Worm (Caenorhabditis elegans) whole organism, early embryonic: Measurements from ENCODE around the gene R05G6.3.

ENCODE experiments used
- B0310.2 ChIP-seq: sonication (generic microtip); optimal IDR thresholded peaks from 2 replicates; lab custom pipeline; 2016; ENCODE audit warnings: mild to moderate bottlenecking, missing genetic modification characterization, missing compliant biosample characterization
- F13C5.2 ChIP-seq: sonication (generic microtip); optimal IDR thresholded peaks from 2 replicates; lab custom pipeline; 2017; ENCODE audit warnings: mild to moderate bottlenecking, missing genetic modification characterization, inconsistent platforms, missing compliant biosample characterization
- aly-1 ChIP-seq: sonication (generic microtip); optimal IDR thresholded peaks from 2 replicates; lab custom pipeline; 2016; ENCODE audit warnings: missing genetic modification characterization, missing compliant biosample characterization
- ama-1 ChIP-seq: fragments of 150-350 bp; optimal IDR thresholded peaks from 2 replicates; lab custom pipeline; 2014
- ceh-13 ChIP-seq: fragments of 200-800 bp; sonication (Bioruptor generic); optimal IDR thresholded peaks from 2 replicates; lab custom pipeline; 2018; ENCODE audit warnings: mild to moderate bottlenecking, missing genetic modification characterization, missing compliant biosample characterization
- ceh-36 ChIP-seq: sonication (generic microtip); optimal IDR thresholded peaks from 2 replicates; lab custom pipeline; 2016; ENCODE audit warnings: missing genetic modification characterization, inconsistent platforms, missing compliant biosample characterization
- ets-7 ChIP-seq: sonication (generic microtip); optimal IDR thresholded peaks from 2 replicates; lab custom pipeline; 2016; ENCODE audit warnings: missing genotype, missing genetic modification characterization, missing compliant biosample characterization
- flt-1 ChIP-seq: fragments of 200-800 bp; sonication (Bioruptor generic); IDR thresholded peaks from 2 replicates; pipeline ENCODE4 v1.3.6; 2022; ENCODE audit warnings: missing genetic modification characterization, missing compliant biosample characterization
- hmbx-1 ChIP-seq: sonication (generic microtip); optimal IDR thresholded peaks from 2 replicates; lab custom pipeline; 2016; ENCODE audit warnings: mild to moderate bottlenecking, missing genetic modification characterization, missing compliant biosample characterization
- hmg-4 ChIP-seq: fragments of 200-800 bp; sonication (Bioruptor generic); optimal IDR thresholded peaks from 2 replicates; lab custom pipeline; 2018; ENCODE audit warnings: mild to moderate bottlenecking, missing genetic modification characterization, missing compliant biosample characterization
- hnd-1 ChIP-seq: sonication (generic microtip); optimal IDR thresholded peaks from 2 replicates; lab custom pipeline; 2016; ENCODE audit warnings: missing genetic modification characterization, missing compliant biosample characterization
- pes-1 ChIP-seq: fragments of 200-800 bp; sonication (Bioruptor generic); IDR thresholded peaks from 2 replicates; pipeline ENCODE4 v1.3.6; 2022; ENCODE audit warnings: missing genetic modification reagents, missing genetic modification characterization, missing compliant biosample characterization
- scrt-1 ChIP-seq: fragments of 200-800 bp; sonication (Bioruptor generic); IDR thresholded peaks from 2 replicates; pipeline ENCODE4 v1.3.6; 2022; ENCODE audit warnings: missing genetic modification characterization, missing compliant biosample characterization
- sea-1 ChIP-seq: fragments of 200-800 bp; sonication (Bioruptor generic); conservative IDR thresholded peaks from 2 replicates; pipeline ENCODE4 v1.3.6; 2022; ENCODE audit warnings: missing genetic modification characterization, missing compliant biosample characterization
- tbx-11 ChIP-seq: fragments of 200-800 bp; sonication (Bioruptor generic); IDR thresholded peaks from 2 replicates; pipeline ENCODE4 v1.3.6; 2022; ENCODE audit warnings: missing genetic modification characterization, missing compliant biosample characterization
- tbx-37 ChIP-seq: fragments of 200-800 bp; sonication (Bioruptor generic); conservative IDR thresholded peaks from 2 replicates; pipeline ENCODE4 v1.3.6; 2022; ENCODE audit warnings: missing genetic modification reagents, missing genetic modification characterization, missing compliant biosample characterization
- tra-4 ChIP-seq: sonication (generic microtip); optimal IDR thresholded peaks from 2 replicates; lab custom pipeline; 2017; ENCODE audit warnings: missing genetic modification characterization, missing compliant biosample characterization

R05G6.3 gene

DNA sequence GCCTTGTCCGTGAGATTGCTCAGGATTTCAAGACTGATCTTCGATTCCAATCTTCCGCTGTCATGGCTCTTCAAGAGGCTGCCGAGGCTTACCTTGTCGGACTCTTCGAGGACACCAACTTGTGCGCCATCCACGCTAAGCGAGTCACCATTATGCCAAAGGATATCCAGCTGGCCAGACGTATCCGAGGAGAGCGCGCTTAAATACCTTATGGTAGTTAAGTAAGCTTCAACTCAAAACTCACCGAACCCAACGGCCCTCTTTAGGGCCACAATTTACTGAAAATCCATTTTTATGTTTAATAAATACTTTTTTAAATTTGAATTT, 27.9 kb upstream of the R05G6.3 start:
- TF ChIP-seq ets-7 (tag; lab: Kevin White, UChicago) (no peak), flt-1 (GFP tag; lab: Robert Waterston, UW) (no peak; the same call in 1 of the 2 replicates), aly-1 (tag; lab: Kevin White, UChicago) (peak; percentile 99), B0310.2 (tag; lab: Kevin White, UChicago) (no peak), pes-1 (peak; percentile 56; the same call in 1 of the 2 replicates), ama-1 (lab: Kevin White, UChicago) (peak; percentile 93), tbx-11 (GFP tag; lab: Robert Waterston, UW) (peak; percentile 23; the same call in 1 of the 2 replicates), ceh-13 (GFP tag; lab: Kevin White, UChicago) (no peak), F13C5.2 (tag; lab: Kevin White, UChicago) (no peak), tbx-37 (GFP tag; lab: Robert Waterston, UW) (no peak), hnd-1 (no peak)

DNA sequence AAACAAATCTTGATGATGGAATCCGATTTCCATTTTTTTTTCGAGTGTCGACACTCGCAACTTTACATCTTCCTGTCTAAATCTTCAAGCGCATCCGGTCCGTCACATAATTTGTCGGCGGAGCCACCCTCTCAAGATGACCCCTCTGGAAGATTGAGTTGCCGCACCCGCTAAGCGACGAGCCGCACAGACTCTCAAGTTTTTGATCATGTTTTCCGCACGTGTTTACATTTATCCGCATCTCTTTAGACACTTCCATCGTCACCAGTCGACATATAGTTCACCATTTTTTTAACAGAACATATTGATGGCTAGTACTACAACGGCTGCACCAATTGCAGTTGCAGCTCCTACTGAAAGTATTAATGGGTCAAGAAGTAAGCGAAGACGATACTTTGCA, 24.9 kb upstream of the R05G6.3 start, which contains the start of gene F55G1.1:
Gene F55G1.1 (plus strand): TSS at position 301 of the 400 bp plus-strand sequence.
- TF ChIP-seq hnd-1 = no peak
- TF ChIP-seq F13C5.2 (tag; lab: Kevin White, UChicago) = no peak
- TF ChIP-seq ceh-13 (GFP tag; lab: Kevin White, UChicago) = no peak
- TF ChIP-seq tra-4 (tag; lab: Kevin White, UChicago) = no peak

DNA sequence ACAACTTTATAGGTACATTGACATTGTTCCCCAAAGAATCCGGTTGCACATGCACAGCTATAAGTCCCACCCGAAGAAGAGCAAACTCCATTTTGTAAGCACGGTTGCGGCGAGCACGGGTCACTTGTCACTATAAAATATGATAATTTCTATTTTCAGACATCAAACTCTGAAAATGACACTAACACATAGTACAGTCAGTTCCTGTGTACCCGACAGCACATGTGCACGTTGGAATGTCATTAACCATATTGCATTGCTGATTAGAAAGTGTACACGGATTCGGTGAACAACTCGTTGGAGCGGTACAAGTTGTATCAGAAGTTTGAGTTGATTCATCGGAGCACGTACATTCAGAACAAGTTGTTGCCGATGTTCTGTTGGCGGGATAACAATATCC, 19.1 kb upstream of the R05G6.3 start:
- TF ChIP-seq ets-7 (tag; lab: Kevin White, UChicago) = no peak
- TF ChIP-seq tbx-37 (GFP tag; lab: Robert Waterston, UW) = no peak
- no peak for TF ChIP-seq tbx-11 (GFP tag; lab: Robert Waterston, UW)
- no peak for TF ChIP-seq pes-1
- TF ChIP-seq aly-1 (tag; lab: Kevin White, UChicago) = no peak
- no peak for TF ChIP-seq sea-1 (GFP tag; lab: Robert Waterston, UW)
- no peak for TF ChIP-seq hnd-1
- TF ChIP-seq flt-1 (GFP tag; lab: Robert Waterston, UW) = no peak
- TF ChIP-seq hmbx-1 = no peak
- no peak for TF ChIP-seq B0310.2 (tag; lab: Kevin White, UChicago)
- TF ChIP-seq tra-4 (tag; lab: Kevin White, UChicago) = no peak
- no peak for TF ChIP-seq ceh-13 (GFP tag; lab: Kevin White, UChicago)
- TF ChIP-seq hmg-4 (GFP tag; lab: Kevin White, UChicago) = no peak
- TF ChIP-seq ceh-36 (tag; lab: Kevin White, UChicago) = no peak
- no peak for TF ChIP-seq scrt-1
- TF ChIP-seq ama-1 (lab: Kevin White, UChicago) = no peak
- TF ChIP-seq F13C5.2 (tag; lab: Kevin White, UChicago) = no peak

DNA sequence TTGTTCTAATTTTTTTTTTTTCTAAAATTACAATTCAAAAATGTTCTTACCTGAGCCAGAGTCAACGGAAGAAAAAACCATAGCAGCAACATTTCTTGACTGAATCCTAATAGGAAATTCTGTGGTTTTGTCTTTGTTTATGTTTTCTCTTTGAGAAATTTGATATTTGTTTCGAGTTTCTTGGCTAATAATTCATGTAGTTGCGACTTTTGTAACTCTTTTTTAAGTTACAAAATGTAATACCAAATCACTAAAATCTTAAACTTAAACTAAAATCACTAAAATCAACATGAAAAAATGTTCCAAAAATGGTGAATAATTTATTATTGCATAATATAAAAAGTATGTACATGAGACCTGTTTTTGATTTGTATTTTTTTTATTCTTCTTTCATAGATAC, 18.6 kb upstream of the R05G6.3 start, which contains the start of gene egas-4:
Gene egas-4 (minus strand): TSS at position 101 of the 400 bp plus-strand sequence.
- TF ChIP-seq ceh-13 (GFP tag; lab: Kevin White, UChicago) (no peak), hmg-4 (GFP tag; lab: Kevin White, UChicago) (no peak), ama-1 (lab: Kevin White, UChicago) (no peak), hnd-1 (no peak), tbx-37 (GFP tag; lab: Robert Waterston, UW) (no peak), pes-1 (no peak), ets-7 (tag; lab: Kevin White, UChicago) (no peak), hmbx-1 (no peak)

DNA sequence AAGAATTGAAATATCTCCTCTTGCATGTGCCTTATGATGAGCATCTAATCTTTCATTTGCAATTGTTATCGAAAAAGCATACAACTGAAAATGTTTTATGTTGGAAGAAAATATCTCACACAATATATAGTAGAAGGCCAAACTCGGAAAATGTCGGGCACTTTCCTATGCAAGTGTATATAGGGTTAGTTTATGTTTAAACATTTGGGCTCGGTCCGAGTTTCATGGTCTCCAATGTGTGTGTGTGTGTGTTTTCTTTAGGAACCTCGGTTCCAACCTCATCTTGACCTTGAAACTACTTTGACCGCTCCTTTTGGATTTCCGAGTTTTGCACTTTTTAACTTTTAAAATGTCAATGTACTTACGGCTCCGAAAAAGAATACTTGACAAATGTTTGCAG, 17.1 kb upstream of the R05G6.3 start:
- TF ChIP-seq hmg-4 (GFP tag; lab: Kevin White, UChicago) = no peak
- no peak for TF ChIP-seq ama-1 (lab: Kevin White, UChicago)
- no peak for TF ChIP-seq aly-1 (tag; lab: Kevin White, UChicago)
- TF ChIP-seq tbx-37 (GFP tag; lab: Robert Waterston, UW) = no peak

DNA sequence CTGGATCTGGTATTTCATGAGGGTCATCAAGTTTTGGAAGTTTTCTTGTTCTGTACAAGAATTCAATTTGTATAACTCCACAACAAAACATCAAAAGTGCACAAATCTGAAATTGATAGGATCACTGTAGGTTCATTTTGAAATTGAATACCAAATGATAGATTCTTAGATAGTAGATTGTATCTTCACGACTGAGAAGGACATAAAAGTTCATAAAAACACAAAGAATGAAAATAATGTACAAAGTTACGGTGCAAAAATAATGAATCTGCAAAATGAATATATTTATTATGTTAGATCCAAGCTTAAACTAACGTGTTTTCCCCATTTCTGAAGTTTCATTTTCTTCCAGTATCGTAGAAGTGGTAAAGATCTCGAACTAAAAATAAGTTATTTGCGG, 15.4 kb upstream of the R05G6.3 start:
- TF ChIP-seq F13C5.2 (tag; lab: Kevin White, UChicago) (no peak), tbx-37 (GFP tag; lab: Robert Waterston, UW) (no peak), hmg-4 (GFP tag; lab: Kevin White, UChicago) (no peak), ceh-13 (GFP tag; lab: Kevin White, UChicago) (no peak), B0310.2 (tag; lab: Kevin White, UChicago) (no peak), flt-1 (GFP tag; lab: Robert Waterston, UW) (no peak), tra-4 (tag; lab: Kevin White, UChicago) (no peak), hmbx-1 (no peak), ceh-36 (tag; lab: Kevin White, UChicago) (no peak)

DNA sequence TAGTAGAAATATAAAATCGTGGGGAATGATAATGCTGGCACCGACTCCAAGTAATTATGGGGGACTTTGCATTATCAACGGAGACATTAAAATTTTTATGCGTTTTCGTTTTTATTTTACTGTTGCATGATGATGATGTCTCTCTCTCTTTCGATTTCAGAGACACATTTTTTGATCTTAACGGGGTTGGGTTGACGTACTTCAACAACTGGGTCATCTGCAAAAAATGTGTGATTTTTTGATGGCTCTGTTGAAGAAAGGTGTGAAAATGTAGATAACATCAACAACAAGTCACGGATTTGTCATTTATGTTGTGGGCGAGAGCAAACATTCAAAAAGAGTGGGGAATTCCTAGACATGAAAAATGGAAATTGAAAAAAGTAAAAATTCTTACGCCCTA, 15.0 kb upstream of the R05G6.3 start, which contains the start of gene F55G1.15:
Gene F55G1.15 (minus strand): TSS at position 101 of the 400 bp plus-strand sequence.
- TF ChIP-seq pes-1 (no peak), ceh-13 (GFP tag; lab: Kevin White, UChicago) (no peak), scrt-1 (no peak), ets-7 (tag; lab: Kevin White, UChicago) (no peak), ama-1 (lab: Kevin White, UChicago) (no peak), F13C5.2 (tag; lab: Kevin White, UChicago) (no peak), B0310.2 (tag; lab: Kevin White, UChicago) (no peak), tbx-11 (GFP tag; lab: Robert Waterston, UW) (no peak), flt-1 (GFP tag; lab: Robert Waterston, UW) (no peak), tra-4 (tag; lab: Kevin White, UChicago) (no peak), sea-1 (GFP tag; lab: Robert Waterston, UW) (no peak), hmbx-1 (no peak), aly-1 (tag; lab: Kevin White, UChicago) (no peak), hnd-1 (no peak), hmg-4 (GFP tag; lab: Kevin White, UChicago) (no peak), tbx-37 (GFP tag; lab: Robert Waterston, UW) (no peak), ceh-36 (tag; lab: Kevin White, UChicago) (no peak)
